Fruit fly (Drosophila melanogaster): ENCODE measurements around the gene CG31548.

DNA sequence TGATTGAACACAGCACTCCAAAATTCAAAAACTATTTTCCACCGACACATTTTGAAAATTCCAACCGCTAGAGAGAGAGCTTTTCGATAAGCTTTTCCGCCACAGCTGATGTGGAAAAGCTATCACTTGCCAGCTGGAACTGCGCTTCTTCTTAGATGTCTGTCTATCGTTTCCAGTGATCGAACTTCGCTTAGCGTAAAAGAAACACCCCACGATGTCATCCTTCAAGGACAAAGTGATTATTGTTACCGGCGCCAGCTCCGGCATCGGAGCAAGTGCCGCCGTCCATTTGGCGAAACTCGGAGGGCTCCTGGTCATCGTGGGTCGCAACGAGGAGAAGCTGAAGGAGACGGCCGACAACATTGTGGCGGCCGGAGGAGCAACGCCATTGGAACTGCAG lies 4.5 kb downstream of the CG31548 start, which contains the start of gene CG31549:
- TF ChIP-seq Myc (optimal IDR thresholded peaks at IDR 0.05): no peak
- no peak for TF ChIP-seq insv (optimal IDR thresholded peaks at IDR 0.05)
- TF ChIP-seq h (optimal IDR thresholded peaks at IDR 0.05): no peak
- no peak for TF ChIP-seq Sin3A (optimal IDR thresholded peaks at IDR 0.05)
- no peak for TF ChIP-seq psq (optimal IDR thresholded peaks at IDR 0.05)
- no peak for TF ChIP-seq ttk (optimal IDR thresholded peaks at IDR 0.05)

Data from Kc167 (cell line).